Worm (Caenorhabditis elegans) whole organism, L1 larva: ENCODE results near the gene tag-294.
A peak's percentile ranks its signal among the peaks of the same experiment; 100 is the strongest.

Source experiments
- C04F5.9 ChIP-seq: sonication (generic microtip); optimal IDR thresholded peaks from 2 replicates; lab custom pipeline; 2016; ENCODE audit warnings: missing genetic modification characterization, missing compliant biosample characterization
- C34B4.2 ChIP-seq: sonication (generic microtip); optimal IDR thresholded peaks from 2 replicates; lab custom pipeline; 2017; ENCODE audit warnings: mild to moderate bottlenecking, missing genetic modification characterization, missing compliant biosample characterization
- F16B12.6 ChIP-seq: fragments of 150-350 bp; optimal IDR thresholded peaks from 2 replicates; lab custom pipeline; 2014; ENCODE audit warnings: missing biosample characterization, missing genetic modification characterization
- Y116A8C.19 ChIP-seq: sonication (generic microtip); optimal IDR thresholded peaks from 2 replicates; lab custom pipeline; 2016; ENCODE audit warnings: missing compliant biosample characterization, missing genetic modification characterization, borderline replicate concordance
- aha-1 ChIP-seq: fragments of 150-350 bp; optimal IDR thresholded peaks from 2 replicates; lab custom pipeline; 2014; ENCODE audit warnings: missing biosample characterization, missing genetic modification characterization
- alr-1 ChIP-seq: fragments of 200-800 bp; sonication (Bioruptor generic); optimal IDR thresholded peaks from 2 replicates; lab custom pipeline; 2018; ENCODE audit warnings: borderline replicate concordance, mild to moderate bottlenecking, missing genetic modification characterization, missing compliant biosample characterization
- aly-2 ChIP-seq: fragments of 150-350 bp; optimal IDR thresholded peaks from 2 replicates; lab custom pipeline; 2014; ENCODE audit warnings: missing biosample characterization, missing genetic modification characterization
- blmp-1 ChIP-seq: fragments of 150-350 bp; optimal IDR thresholded peaks from 2 replicates; lab custom pipeline; 2014; ENCODE audit warnings: missing biosample characterization, missing genetic modification characterization
- ceh-8 ChIP-seq: fragments of 200-800 bp; sonication (Bioruptor generic); optimal IDR thresholded peaks from 2 replicates; lab custom pipeline; 2018; ENCODE audit warnings: mild to moderate bottlenecking, missing genetic modification characterization, moderate library complexity, missing compliant biosample characterization
- ceh-82 ChIP-seq, 3 experiments: fragments of 150-350 bp in 1 of 3; sonication (generic microtip) in 2 of 3; optimal IDR thresholded peaks; 2 replicates each; lab custom pipeline; 2014 to 2017; ENCODE audit warnings: missing biosample characterization in 3 of 3, missing genetic modification characterization in 3 of 3
- ceh-90 ChIP-seq: sonication (generic microtip); optimal IDR thresholded peaks from 2 replicates; lab custom pipeline; 2016; ENCODE audit warnings: missing genetic modification characterization, missing compliant biosample characterization
- ces-1 ChIP-seq: fragments of 150-350 bp; optimal IDR thresholded peaks from 2 replicates; lab custom pipeline; 2014; ENCODE audit warnings: missing biosample characterization, missing genetic modification reagents, missing genetic modification characterization
- egl-27 ChIP-seq, 2 experiments: fragments of 150-350 bp in 1 of 2; sonication (generic microtip); optimal IDR thresholded peaks; 3 replicates each; lab custom pipeline; 2017 to 2018; ENCODE audit warnings: missing biosample characterization in 2 of 2, missing genetic modification characterization in 2 of 2, missing genetic modification reagents in 2 of 2
- elt-2 ChIP-seq: sonication (generic microtip); optimal IDR thresholded peaks from 2 replicates; lab custom pipeline; 2016; ENCODE audit warnings: missing genetic modification characterization, mild to moderate bottlenecking, inconsistent platforms, missing compliant biosample characterization, missing genetic modification reagents
- elt-3 ChIP-seq, 6 experiments: fragments of 150-350 bp in 1 of 6; sonication (generic microtip); optimal IDR thresholded peaks; 2 replicates each; lab custom pipeline; 2017 to 2018; ENCODE audit warnings: missing biosample characterization in 6 of 6, missing genetic modification characterization in 6 of 6, inconsistent platforms in 1 of 6
- fkh-10 ChIP-seq: sonication (generic microtip); optimal IDR thresholded peaks from 2 replicates; lab custom pipeline; 2017; ENCODE audit warnings: missing biosample characterization, missing genetic modification reagents, missing genetic modification characterization
- fkh-4 ChIP-seq: sonication (generic microtip); optimal IDR thresholded peaks from 2 replicates; lab custom pipeline; 2016; ENCODE audit warnings: missing compliant biosample characterization, missing genetic modification characterization, borderline replicate concordance
- fkh-8 ChIP-seq: sonication (generic microtip); optimal IDR thresholded peaks from 2 replicates; lab custom pipeline; 2016; ENCODE audit warnings: mild to moderate bottlenecking, missing genetic modification characterization, missing compliant biosample characterization
- fos-1 ChIP-seq: fragments of 150-350 bp; optimal IDR thresholded peaks from 2 replicates; lab custom pipeline; 2014; ENCODE audit warnings: missing biosample characterization, missing genetic modification characterization
- hlh-17 ChIP-seq: fragments of 200-800 bp; sonication (Bioruptor generic); optimal IDR thresholded peaks from 2 replicates; lab custom pipeline; 2018; ENCODE audit warnings: missing genetic modification characterization, mild to moderate bottlenecking, missing compliant biosample characterization, moderate library complexity, borderline replicate concordance
- hlh-4 ChIP-seq: sonication (generic microtip); optimal IDR thresholded peaks from 2 replicates; lab custom pipeline; 2016; ENCODE audit warnings: mild to moderate bottlenecking, missing genetic modification characterization, missing compliant biosample characterization
- hpl-2 ChIP-seq: fragments of 150-350 bp; optimal IDR thresholded peaks from 2 replicates; lab custom pipeline; 2014; ENCODE audit warnings: missing biosample characterization, missing genetic modification reagents, missing genetic modification characterization
- isw-1 ChIP-seq: fragments of 200-800 bp; sonication (Bioruptor generic); IDR thresholded peaks from 2 replicates; pipeline ENCODE4 v1.3.6; 2022; ENCODE audit warnings: missing genetic modification characterization, missing compliant biosample characterization
- jun-1 ChIP-seq: fragments of 150-350 bp; optimal IDR thresholded peaks from 2 replicates; lab custom pipeline; 2014; ENCODE audit warnings: missing biosample characterization, missing genetic modification reagents, missing genetic modification characterization
- lin-13 ChIP-seq: fragments of 150-350 bp; optimal IDR thresholded peaks from 2 replicates; lab custom pipeline; 2014; ENCODE audit warnings: missing biosample characterization, missing genetic modification reagents, missing genetic modification characterization
- lin-14 ChIP-seq: fragments of 200-800 bp; sonication (Bioruptor generic); optimal IDR thresholded peaks from 2 replicates; lab custom pipeline; 2018; ENCODE audit warnings: mild to moderate bottlenecking, missing genetic modification characterization, moderate library complexity, missing compliant biosample characterization
- lin-35 ChIP-seq, 2 experiments: fragments of 150-350 bp; optimal IDR thresholded peaks; 2 replicates each; lab custom pipeline; 2014; ENCODE audit warnings: missing biosample characterization in 2 of 2, missing genetic modification characterization in 2 of 2, missing genetic modification reagents in 2 of 2
- lsy-2 ChIP-seq, 2 experiments: fragments of 150-350 bp; optimal IDR thresholded peaks; 2 replicates each; lab custom pipeline; 2014; ENCODE audit warnings: missing biosample characterization in 2 of 2, missing genetic modification characterization in 2 of 2
- mdl-1 ChIP-seq, 2 experiments: fragments of 150-350 bp; optimal IDR thresholded peaks; 2 replicates each; lab custom pipeline; 2014 to 2017; ENCODE audit warnings: missing biosample characterization in 2 of 2, missing genetic modification characterization in 2 of 2, inconsistent platforms in 1 of 2
- mef-2 ChIP-seq: fragments of 150-350 bp; optimal IDR thresholded peaks from 2 replicates; lab custom pipeline; 2014; ENCODE audit warnings: missing biosample characterization, missing genetic modification characterization
- mep-1 ChIP-seq: fragments of 150-350 bp; optimal IDR thresholded peaks from 2 replicates; lab custom pipeline; 2014; ENCODE audit warnings: missing biosample characterization, missing genetic modification characterization
- nhr-12 ChIP-seq: sonication (generic microtip); optimal IDR thresholded peaks from 2 replicates; lab custom pipeline; 2017; ENCODE audit warnings: missing biosample characterization, missing genetic modification characterization
- nhr-20 ChIP-seq: sonication (generic microtip); optimal IDR thresholded peaks from 2 replicates; lab custom pipeline; 2016; ENCODE audit warnings: mild to moderate bottlenecking, missing genetic modification characterization, missing compliant biosample characterization
- nhr-28 ChIP-seq: fragments of 150-350 bp; optimal IDR thresholded peaks from 2 replicates; lab custom pipeline; 2014; ENCODE audit warnings: missing biosample characterization, missing genetic modification characterization
- nhr-47 ChIP-seq: sonication (generic microtip); optimal IDR thresholded peaks from 2 replicates; lab custom pipeline; 2016; ENCODE audit warnings: mild to moderate bottlenecking, missing genetic modification characterization, moderate library complexity, missing compliant biosample characterization
- nhr-76 ChIP-seq: sonication (generic microtip); optimal IDR thresholded peaks from 2 replicates; lab custom pipeline; 2017; ENCODE audit warnings: missing biosample characterization, missing genetic modification characterization
- nhr-77 ChIP-seq: fragments of 150-350 bp; optimal IDR thresholded peaks from 2 replicates; lab custom pipeline; 2014; ENCODE audit warnings: missing biosample characterization, missing genetic modification characterization
- nhr-85 ChIP-seq: sonication (generic microtip); peaks from one replicate; lab custom pipeline; 2016; ENCODE audit warnings: missing genetic modification characterization, inconsistent platforms, missing compliant biosample characterization
- nhr-90 ChIP-seq: sonication (generic microtip); optimal IDR thresholded peaks from 2 replicates; lab custom pipeline; 2016; ENCODE audit warnings: mild to moderate bottlenecking, missing genetic modification characterization, missing compliant biosample characterization; ENCODE audit not compliant: poor library complexity
- pag-3 ChIP-seq: sonication (generic microtip); optimal IDR thresholded peaks from 2 replicates; lab custom pipeline; 2017; ENCODE audit warnings: missing genetic modification characterization, mild to moderate bottlenecking, missing compliant biosample characterization, antibody characterized with exemption, borderline replicate concordance; ENCODE audit not compliant: insufficient read depth
- pqm-1 ChIP-seq: sonication (generic microtip); optimal IDR thresholded peaks from 3 replicates; lab custom pipeline; 2017; ENCODE audit warnings: missing biosample characterization, missing genetic modification characterization
- rnt-1 ChIP-seq: sonication (generic microtip); optimal IDR thresholded peaks from 2 replicates; lab custom pipeline; 2016; ENCODE audit warnings: mild to moderate bottlenecking, missing genetic modification characterization, moderate library complexity, missing compliant biosample characterization
- snu-23 ChIP-seq: sonication (generic microtip); optimal IDR thresholded peaks from 2 replicates; lab custom pipeline; 2016; ENCODE audit warnings: missing genetic modification characterization, missing compliant biosample characterization
- sox-4 ChIP-seq: sonication (generic microtip); optimal IDR thresholded peaks from 2 replicates; lab custom pipeline; 2016; ENCODE audit warnings: missing genetic modification characterization, missing compliant biosample characterization
- sup-37 ChIP-seq: fragments of 200-800 bp; sonication (Bioruptor generic); optimal IDR thresholded peaks from 2 replicates; lab custom pipeline; 2018; ENCODE audit warnings: mild to moderate bottlenecking, missing genetic modification characterization, missing compliant biosample characterization
- tbx-2 ChIP-seq: sonication (generic microtip); optimal IDR thresholded peaks from 2 replicates; lab custom pipeline; 2016; ENCODE audit warnings: missing genetic modification characterization, missing compliant biosample characterization
- unc-86 ChIP-seq: sonication (generic microtip); optimal IDR thresholded peaks from 2 replicates; lab custom pipeline; 2016; ENCODE audit warnings: missing genetic modification characterization, missing compliant biosample characterization
- unc-98 ChIP-seq: fragments of 200-800 bp; sonication (Bioruptor generic); IDR thresholded peaks from 2 replicates; pipeline ENCODE4 v1.3.6; 2022; ENCODE audit warnings: missing genetic modification characterization, missing compliant biosample characterization
- xbp-1 ChIP-seq: sonication (generic microtip); optimal IDR thresholded peaks from 2 replicates; lab custom pipeline; 2016; ENCODE audit warnings: missing genetic modification characterization, missing compliant biosample characterization
- zag-1 ChIP-seq: fragments of 150-350 bp; optimal IDR thresholded peaks from 2 replicates; lab custom pipeline; 2014; ENCODE audit warnings: missing biosample characterization, missing genetic modification characterization
- zip-4 ChIP-seq: fragments of 200-800 bp; sonication (Bioruptor generic); optimal IDR thresholded peaks from 2 replicates; lab custom pipeline; 2018; ENCODE audit warnings: mild to moderate bottlenecking, missing genetic modification characterization, moderate library complexity, missing compliant biosample characterization
- ztf-11 ChIP-seq, 2 experiments: sonication (generic microtip); optimal IDR thresholded peaks; 2 replicates each; lab custom pipeline; 2016 to 2017; ENCODE audit warnings: missing genetic modification characterization in 2 of 2, missing biosample characterization in 1 of 2, missing compliant biosample characterization in 1 of 2
- ztf-4 ChIP-seq: fragments of 150-350 bp; optimal IDR thresholded peaks from 2 replicates; lab custom pipeline; 2014; ENCODE audit warnings: missing biosample characterization, missing genetic modification characterization

The tag-294 gene

ce11 chrX:5782153-5782552, 19.0 kb upstream of the tag-294 start, which contains the start of gene gakh-1:
gakh-1 (plus strand) TSS chrX:5782499.
- TF ChIP-seq sox-4 (tag; lab: Kevin White, UChicago), result peak; percentile 20
- TF ChIP-seq zag-1 (tag; lab: Kevin White, UChicago), result peak; percentile 23
- TF ChIP-seq nhr-76 (tag; lab: Kevin White, UChicago), result no peak
- TF ChIP-seq tbx-2 (tag; lab: Kevin White, UChicago), result peak; percentile 70
- TF ChIP-seq nhr-90 (tag; lab: Kevin White, UChicago), result peak; percentile 62
- TF ChIP-seq snu-23 (GFP tag; lab: Kevin White, UChicago), result peak; percentile 72
- peak; percentile 47 for TF ChIP-seq lin-13 (GFP tag; lab: Kevin White, UChicago)
- TF ChIP-seq zip-4 (GFP tag; lab: Kevin White, UChicago), result peak; percentile 41
- no peak for TF ChIP-seq pag-3
- TF ChIP-seq lin-35 (GFP tag; optimal IDR thresholded peaks at IDR 0.05; lab: Kevin White, UChicago), result peak; percentile 45 to 76
- no peak for TF ChIP-seq egl-27 (tag; optimal IDR thresholded peaks at IDR 0.05; lab: Kevin White, UChicago)
- no peak for TF ChIP-seq ceh-90
- TF ChIP-seq hpl-2, result no peak
- TF ChIP-seq ztf-4 (tag; lab: Kevin White, UChicago), result no peak
- peak; percentile 61 to 65 for TF ChIP-seq lsy-2 (tag; optimal IDR thresholded peaks at IDR 0.05; lab: Kevin White, UChicago)
- no peak for TF ChIP-seq pqm-1 (tag; lab: Kevin White, UChicago)
- TF ChIP-seq hlh-17, result no peak
- no peak for TF ChIP-seq alr-1 (tag; lab: Kevin White, UChicago)
- TF ChIP-seq nhr-12 (tag; lab: Kevin White, UChicago), result no peak
- TF ChIP-seq unc-86 (tag; lab: Kevin White, UChicago), result peak; percentile 61
- TF ChIP-seq nhr-28 (tag; lab: Kevin White, UChicago), result no peak
- TF ChIP-seq F16B12.6 (tag; lab: Kevin White, UChicago), result peak; percentile 28
- peak; percentile 79 for TF ChIP-seq nhr-20 (tag; lab: Kevin White, UChicago)
- no peak for TF ChIP-seq hlh-4 (tag; lab: Kevin White, UChicago)
- TF ChIP-seq mdl-1 (tag; optimal IDR thresholded peaks at IDR 0.05; lab: Kevin White, UChicago), result peak in 1 of 2 experiments; percentile 81
- TF ChIP-seq aly-2, result no peak
- TF ChIP-seq fos-1 (tag; lab: Kevin White, UChicago), result peak; percentile 1
- TF ChIP-seq mef-2, result no peak
- peak; percentile 63 for TF ChIP-seq jun-1
- TF ChIP-seq fkh-4, result no peak
- peak; percentile 51 for TF ChIP-seq ceh-8 (GFP tag; lab: Kevin White, UChicago)
- TF ChIP-seq ces-1, result no peak
- TF ChIP-seq C34B4.2 (tag; lab: Kevin White, UChicago), result no peak
- TF ChIP-seq lin-14 (GFP tag; lab: Kevin White, UChicago), result peak; percentile 86
- peak; percentile 34 for TF ChIP-seq isw-1 (GFP tag; lab: Robert Waterston, UW)
- peak; percentile 50 for TF ChIP-seq fkh-8
- TF ChIP-seq ceh-82 (tag; optimal IDR thresholded peaks at IDR 0.05; lab: Kevin White, UChicago), result peak; percentile 5 to 39 (median 32)
- peak in 2 of 6 experiments; percentile 2 to 18 for TF ChIP-seq elt-3 (tag; optimal IDR thresholded peaks at IDR 0.05; lab: Kevin White, UChicago)
- peak; percentile 29 for TF ChIP-seq sup-37
- peak; percentile 60 for TF ChIP-seq mep-1 (tag; lab: Kevin White, UChicago)
- TF ChIP-seq xbp-1, result peak; percentile 80
- TF ChIP-seq elt-2 (tag; lab: Kevin White, UChicago), result peak; percentile 42
- TF ChIP-seq C04F5.9 (tag; lab: Kevin White, UChicago), result no peak
- peak; percentile 70 for TF ChIP-seq rnt-1 (tag; lab: Kevin White, UChicago)
- TF ChIP-seq nhr-77 (tag; lab: Kevin White, UChicago), result peak; percentile 46
- TF ChIP-seq aha-1, result no peak
- no peak for TF ChIP-seq Y116A8C.19 (tag; lab: Kevin White, UChicago)
- peak; percentile 93 for TF ChIP-seq nhr-85 (tag; lab: Kevin White, UChicago)
- peak; percentile 83 for TF ChIP-seq nhr-47 (tag; lab: Kevin White, UChicago)
- TF ChIP-seq unc-98, result no peak
- no peak for TF ChIP-seq ztf-11 (tag; optimal IDR thresholded peaks at IDR 0.05; lab: Kevin White, UChicago)
- TF ChIP-seq blmp-1, result no peak
- peak; percentile 25 for TF ChIP-seq fkh-10 (GFP tag; lab: Kevin White, UChicago)
